Worm (Caenorhabditis elegans) whole organism, L4/young adult: ENCODE results near the gene pmk-2.

Source experiments
- W03F9.2 ChIP-seq: fragments of 150-350 bp; optimal IDR thresholded peaks from 2 replicates; lab custom pipeline; 2014; ENCODE audit warnings: missing biosample characterization, missing genetic modification characterization
- dao-5 ChIP-seq: sonication (generic microtip); optimal IDR thresholded peaks from 2 replicates; lab custom pipeline; 2016; ENCODE audit warnings: missing genotype, missing genetic modification characterization, moderate library complexity, missing compliant biosample characterization
- him-1 ChIP-seq: sonication (generic microtip); optimal IDR thresholded peaks from 2 replicates; lab custom pipeline; 2016; ENCODE audit warnings: missing genotype, missing genetic modification reagents, missing genetic modification characterization, missing compliant biosample characterization

ce11 chrIV:8096375-8096774, 46.9 kb upstream of the pmk-2 start:
- TF ChIP-seq W03F9.2 (no peak), him-1 (tag; lab: Kevin White, UChicago) (no peak), dao-5 (no peak)
